Fruit fly (Drosophila melanogaster): ENCODE results near the gene CG18789.

The CG18789 gene

DNA sequence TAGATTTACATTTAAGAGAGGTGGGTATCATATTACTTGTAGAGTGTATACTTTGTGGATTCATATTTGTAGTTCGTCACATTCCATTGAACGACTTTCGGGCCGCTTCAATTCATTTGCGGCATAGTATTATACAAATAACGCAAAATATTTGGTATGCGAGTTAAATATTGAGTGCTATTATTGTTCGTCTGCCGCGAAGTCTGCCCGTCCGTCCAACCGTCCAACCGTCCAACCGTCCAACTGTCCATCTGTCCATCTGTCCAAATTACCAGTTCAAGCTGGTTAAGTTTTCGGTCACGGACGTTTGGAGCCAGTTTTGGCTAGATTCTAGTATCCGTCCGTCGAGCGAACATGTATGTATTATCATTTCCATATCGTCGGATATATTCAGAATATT, 28.9 kb upstream of the CG18789 start:
- TF ChIP-seq br (GFP tag; optimal IDR thresholded peaks at IDR 0.05): no peak
- no peak for TF ChIP-seq Jra (GFP tag; optimal IDR thresholded peaks at IDR 0.05)
- TF ChIP-seq Abd-B (GFP tag; optimal IDR thresholded peaks at IDR 0.05): no peak
- no peak for TF ChIP-seq CG9705 (GFP tag; optimal IDR thresholded peaks at IDR 0.05)
- TF ChIP-seq foxo (GFP tag; optimal IDR thresholded peaks at IDR 0.05): no peak
- TF ChIP-seq CrebA (GFP tag; optimal IDR thresholded peaks at IDR 0.05; ENCODE audit: borderline replicate concordance): no peak

DNA sequence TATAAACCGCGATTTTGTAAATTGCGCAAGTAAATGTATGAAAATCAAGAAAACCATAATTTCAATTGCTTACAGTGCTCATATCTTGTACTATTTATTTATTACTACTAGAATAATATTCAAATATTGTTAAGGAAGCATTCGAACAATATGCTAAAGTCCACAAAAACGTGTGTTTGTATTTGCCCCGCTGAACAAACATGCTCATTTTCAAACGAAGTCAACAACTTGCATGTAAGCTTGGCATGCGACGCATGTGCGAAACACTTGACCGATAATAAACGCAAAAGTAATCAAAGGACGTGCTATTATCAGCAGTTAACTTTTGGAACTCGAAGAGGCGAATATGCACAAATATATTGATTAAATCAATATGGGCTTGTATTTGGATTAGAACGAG, 26.0 kb upstream of the CG18789 start:
- peak; percentile 49 for TF ChIP-seq OdsH (GFP tag; optimal IDR thresholded peaks at IDR 0.05)
- TF ChIP-seq Rel (GFP tag; optimal IDR thresholded peaks at IDR 0.05): no peak
- no peak for TF ChIP-seq Rel (tag; optimal IDR thresholded peaks at IDR 0.05)
- no peak for TF ChIP-seq Mio (GFP tag; optimal IDR thresholded peaks at IDR 0.05)
- TF ChIP-seq h (GFP tag; optimal IDR thresholded peaks at IDR 0.05): peak; percentile 33
- no peak for TF ChIP-seq dmrt93B (GFP tag; optimal IDR thresholded peaks at IDR 0.05)
- no peak for TF ChIP-seq br (GFP tag; optimal IDR thresholded peaks at IDR 0.05)
- no peak for TF ChIP-seq GATAd (GFP tag; optimal IDR thresholded peaks at IDR 0.05)
- no peak for TF ChIP-seq brk (GFP tag; optimal IDR thresholded peaks at IDR 0.05)
- TF ChIP-seq psq (GFP tag; optimal IDR thresholded peaks at IDR 0.05): no peak
- TF ChIP-seq Hr78 (GFP tag; optimal IDR thresholded peaks at IDR 0.05): no peak
- TF ChIP-seq rgr (GFP tag; optimal IDR thresholded peaks at IDR 0.05): peak; percentile 58
- TF ChIP-seq foxo (GFP tag; optimal IDR thresholded peaks at IDR 0.05): peak in 1 of 2 experiments; percentile 19
- no peak for TF ChIP-seq Abd-B (GFP tag; optimal IDR thresholded peaks at IDR 0.05)
- no peak for TF ChIP-seq CrebA (GFP tag; optimal IDR thresholded peaks at IDR 0.05; ENCODE audit: borderline replicate concordance)
- no peak for TF ChIP-seq CG32264 (GFP tag; optimal IDR thresholded peaks at IDR 0.05)
- no peak for TF ChIP-seq pan (optimal IDR thresholded peaks at IDR 0.05)
- no peak for TF ChIP-seq dl (GFP tag; optimal IDR thresholded peaks at IDR 0.05; ENCODE audit: insufficient read depth in 1 of 2, partially characterized antibody in 2 of 2)
- TF ChIP-seq Jra (GFP tag; optimal IDR thresholded peaks at IDR 0.05): peak; percentile 19
- TF ChIP-seq Sp1 (GFP tag; optimal IDR thresholded peaks at IDR 0.05): peak; percentile 41
- TF ChIP-seq tai (GFP tag; optimal IDR thresholded peaks at IDR 0.05): no peak
- TF ChIP-seq sv (GFP tag; optimal IDR thresholded peaks at IDR 0.05): no peak
- TF ChIP-seq HLH106 (tag; optimal IDR thresholded peaks at IDR 0.05): no peak
- TF ChIP-seq usp (GFP tag; optimal IDR thresholded peaks at IDR 0.05): no peak
- peak; percentile 15 for TF ChIP-seq fru (GFP tag; optimal IDR thresholded peaks at IDR 0.05)
- TF ChIP-seq Hnf4 (GFP tag; optimal IDR thresholded peaks at IDR 0.05): no peak
- TF ChIP-seq Hr83 (GFP tag; optimal IDR thresholded peaks at IDR 0.05; ENCODE audit: poor library complexity, severe bottlenecking): peak; percentile 73
- peak; percentile 17 for TF ChIP-seq ey (GFP tag; optimal IDR thresholded peaks at IDR 0.05)
- no peak for TF ChIP-seq woc (GFP tag; optimal IDR thresholded peaks at IDR 0.05)
- no peak for TF ChIP-seq CG9705 (GFP tag; optimal IDR thresholded peaks at IDR 0.05)
- TF ChIP-seq sage (GFP tag; optimal IDR thresholded peaks at IDR 0.05): no peak
- TF ChIP-seq dsf (GFP tag; optimal IDR thresholded peaks at IDR 0.05; ENCODE audit: borderline replicate concordance): peak; percentile 11

DNA sequence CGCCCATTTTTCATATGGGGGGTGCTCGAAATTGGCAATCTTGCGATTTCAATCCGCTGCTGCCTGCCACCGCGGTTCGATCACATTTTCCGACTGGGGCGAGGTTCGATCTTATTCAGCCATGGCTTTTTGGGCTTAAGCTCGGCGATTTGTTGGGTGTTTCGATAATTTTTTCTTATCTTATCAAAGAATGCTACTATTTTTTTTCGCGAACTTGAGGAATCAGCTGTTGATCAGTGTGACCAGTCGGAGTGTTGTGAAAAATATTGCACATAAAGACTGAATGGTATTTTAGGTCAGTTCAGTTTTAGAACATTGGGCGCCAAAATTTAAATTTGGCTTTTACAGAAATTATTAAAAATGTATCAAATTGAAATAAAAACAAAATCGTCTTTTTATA, 25.5 kb upstream of the CG18789 start, which contains the start of gene Wdr81:
Gene Wdr81, minus strand, starts transcription at position 226 of the 400 bp plus-strand sequence.
- TF ChIP-seq rgr (GFP tag; optimal IDR thresholded peaks at IDR 0.05): no peak
- no peak for TF ChIP-seq Rel (GFP tag; optimal IDR thresholded peaks at IDR 0.05)
- peak; percentile 26 for TF ChIP-seq Rel (tag; optimal IDR thresholded peaks at IDR 0.05)

DNA sequence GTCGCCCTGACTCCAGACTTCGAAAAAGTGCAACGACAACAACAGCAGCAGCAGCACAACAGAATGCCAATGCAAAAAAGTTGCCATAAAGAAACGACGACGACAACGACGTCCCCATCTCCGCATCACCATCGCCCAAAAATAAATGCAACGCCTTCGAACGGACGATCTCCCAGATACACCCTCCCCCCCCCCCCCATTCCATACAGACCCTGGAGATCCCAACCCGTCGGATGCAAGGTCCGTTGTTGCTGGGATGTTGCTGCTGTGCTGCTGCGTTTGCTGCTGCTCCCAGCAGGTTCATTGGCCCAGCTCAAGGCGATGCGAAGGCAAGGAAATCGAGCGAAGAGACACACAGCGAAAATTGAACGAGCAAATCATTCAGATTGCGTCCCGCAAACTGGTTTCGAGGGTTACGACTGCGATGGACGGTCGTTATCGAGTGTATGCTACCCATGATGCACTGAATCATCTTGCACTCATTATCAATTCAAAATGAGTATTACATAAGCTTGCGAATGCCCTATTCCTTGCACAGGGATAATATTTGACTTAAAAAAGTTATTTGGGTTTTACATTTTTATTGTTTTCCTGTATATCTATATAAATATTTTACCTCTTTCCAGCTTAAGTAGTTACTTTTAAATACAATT, 18.6 kb upstream of the CG18789 start:
- no peak for TF ChIP-seq Rel (GFP tag; optimal IDR thresholded peaks at IDR 0.05)
- peak; percentile 90 for TF ChIP-seq Rel (tag; optimal IDR thresholded peaks at IDR 0.05)
- no peak for TF ChIP-seq dmrt93B (GFP tag; optimal IDR thresholded peaks at IDR 0.05)
- no peak for TF ChIP-seq CG9705 (GFP tag; optimal IDR thresholded peaks at IDR 0.05)
- no peak for TF ChIP-seq usp (GFP tag; optimal IDR thresholded peaks at IDR 0.05)
- no peak for TF ChIP-seq Jra (GFP tag; optimal IDR thresholded peaks at IDR 0.05)
- TF ChIP-seq Abd-B (GFP tag; optimal IDR thresholded peaks at IDR 0.05): no peak
- no peak for TF ChIP-seq pan (optimal IDR thresholded peaks at IDR 0.05)
- no peak for TF ChIP-seq brk (GFP tag; optimal IDR thresholded peaks at IDR 0.05)
- TF ChIP-seq rgr (GFP tag; optimal IDR thresholded peaks at IDR 0.05): no peak
- peak; percentile 24 for TF ChIP-seq h (GFP tag; optimal IDR thresholded peaks at IDR 0.05)
- TF ChIP-seq GATAd (GFP tag; optimal IDR thresholded peaks at IDR 0.05): no peak
- no peak for TF ChIP-seq ey (GFP tag; optimal IDR thresholded peaks at IDR 0.05)
- peak; percentile 83 for TF ChIP-seq psq (GFP tag; optimal IDR thresholded peaks at IDR 0.05)
- no peak for TF ChIP-seq sage (GFP tag; optimal IDR thresholded peaks at IDR 0.05)
- TF ChIP-seq dl (GFP tag; optimal IDR thresholded peaks at IDR 0.05; ENCODE audit: insufficient read depth in 1 of 2, partially characterized antibody in 2 of 2): peak; percentile 27 to 31
- TF ChIP-seq Hnf4 (GFP tag; optimal IDR thresholded peaks at IDR 0.05): peak; percentile 78
- peak; percentile 31 for TF ChIP-seq HLH106 (tag; optimal IDR thresholded peaks at IDR 0.05)
- TF ChIP-seq dsf (GFP tag; optimal IDR thresholded peaks at IDR 0.05; ENCODE audit: borderline replicate concordance): no peak
- TF ChIP-seq lola (GFP tag; optimal IDR thresholded peaks at IDR 0.05): no peak
- peak; percentile 1 for TF ChIP-seq OdsH (GFP tag; optimal IDR thresholded peaks at IDR 0.05)
- TF ChIP-seq fru (GFP tag; optimal IDR thresholded peaks at IDR 0.05): peak; percentile 11
- TF ChIP-seq tai (GFP tag; optimal IDR thresholded peaks at IDR 0.05): no peak
- TF ChIP-seq CG32264 (GFP tag; optimal IDR thresholded peaks at IDR 0.05): no peak
- no peak for TF ChIP-seq Hr78 (GFP tag; optimal IDR thresholded peaks at IDR 0.05)
- TF ChIP-seq Dfd (GFP tag; optimal IDR thresholded peaks at IDR 0.05): no peak
- no peak for TF ChIP-seq Mio (GFP tag; optimal IDR thresholded peaks at IDR 0.05)
- no peak for TF ChIP-seq N (GFP tag; optimal IDR thresholded peaks at IDR 0.05)
- peak in 1 of 2 experiments; percentile 9 for TF ChIP-seq foxo (GFP tag; optimal IDR thresholded peaks at IDR 0.05)
- no peak for TF ChIP-seq CrebA (GFP tag; optimal IDR thresholded peaks at IDR 0.05; ENCODE audit: borderline replicate concordance)
- no peak for TF ChIP-seq jim (GFP tag; optimal IDR thresholded peaks at IDR 0.05)
- TF ChIP-seq Hr83 (GFP tag; optimal IDR thresholded peaks at IDR 0.05; ENCODE audit: poor library complexity, severe bottlenecking): no peak
- no peak for TF ChIP-seq br (GFP tag; optimal IDR thresholded peaks at IDR 0.05)
- TF ChIP-seq woc (GFP tag; optimal IDR thresholded peaks at IDR 0.05): peak; percentile 4
- peak; percentile 6 for TF ChIP-seq Sp1 (GFP tag; optimal IDR thresholded peaks at IDR 0.05)
- TF ChIP-seq sv (GFP tag; optimal IDR thresholded peaks at IDR 0.05): no peak

All from whole organism, wandering third instar larva.